Worm (Caenorhabditis elegans): ENCODE measurements around the gene srsx-15.

- TF ChIP-seq fkh-10 (GFP tag; optimal IDR thresholded peaks at IDR 0.05), result no peak
- no peak for TF ChIP-seq ama-1 (optimal IDR thresholded peaks at IDR 0.05)
- no peak for TF ChIP-seq sox-2 (GFP tag; IDR thresholded peaks at IDR 0.05)
- TF ChIP-seq sdc-2 (tag; optimal IDR thresholded peaks at IDR 0.05), result no peak
- TF ChIP-seq ets-4 (tag; optimal IDR thresholded peaks at IDR 0.05), result no peak
- no peak for TF ChIP-seq ceh-30 (tag; optimal IDR thresholded peaks at IDR 0.05)
These were observed 6.5 kb upstream of the srsx-15 start, which contains the start of gene srd-12 for ce11 chrIV:5630156-5630555.

Measured in whole organism, late embryonic.